Fruit fly (Drosophila melanogaster) whole organism, pupa: ENCODE data around the gene Pdhb.

Experiments
- CG12605 ChIP-seq: fragments of 200-800 bp; sonication (Bioruptor generic); IDR thresholded peaks from 2 replicates; pipeline ENCODE4 v1.3.6; 2022; ENCODE audit warnings: missing biosample characterization, missing genetic modification characterization
- CG14655 ChIP-seq: fragments of 200-800 bp; sonication (Bioruptor generic); optimal IDR thresholded peaks from 3 replicates; lab custom pipeline; 2017; ENCODE audit warnings: mild to moderate bottlenecking, missing biosample characterization, missing genetic modification reagents, missing genetic modification characterization
- CG17806 ChIP-seq: fragments of 200-800 bp; sonication (Bioruptor generic); optimal IDR thresholded peaks from 2 replicates; lab custom pipeline; 2018; ENCODE audit warnings: missing biosample characterization, mild to moderate bottlenecking, missing genetic modification characterization, moderate library complexity
- EcR ChIP-seq: fragments of 200-800 bp; sonication (Bioruptor generic); optimal IDR thresholded peaks from 3 replicates; lab custom pipeline; 2019; ENCODE audit warnings: missing biosample characterization, missing genetic modification characterization, mild to moderate bottlenecking, moderate library complexity, missing genetic modification reagents
- Ets98B ChIP-seq: fragments of 200-800 bp; sonication (Bioruptor generic); IDR thresholded peaks from 2 replicates; pipeline ENCODE4 v1.3.6; 2022; ENCODE audit warnings: missing biosample characterization, missing genetic modification characterization
- Pif1B ChIP-seq: fragments of 200-800 bp; sonication (Bioruptor generic); optimal IDR thresholded peaks from 3 replicates; lab custom pipeline; 2016; ENCODE audit warnings: missing biosample characterization, missing genetic modification characterization
- Snoo ChIP-seq: fragments of 200-800 bp; sonication (Bioruptor generic); optimal IDR thresholded peaks from 3 replicates; lab custom pipeline; 2017; ENCODE audit warnings: missing biosample characterization, mild to moderate bottlenecking, missing genetic modification characterization, inconsistent platforms
- fd96Ca ChIP-seq: fragments of 200-800 bp; sonication (Bioruptor generic); IDR thresholded peaks from 3 replicates; pipeline ENCODE4 v1.3.6; 2022; ENCODE audit warnings: missing biosample characterization, missing genetic modification characterization

dm6 chr3R:29111795-29112194 lies 1.1 kb upstream of the Pdhb start:
- TF ChIP-seq Snoo (tag; lab: Kevin White, UChicago) (no peak), Ets98B (GFP tag; lab: Robert Waterston, UW) (no peak), EcR (no peak), Pif1B (GFP tag; lab: Kevin White, UChicago) (no peak), CG12605 (GFP tag; lab: Robert Waterston, UW) (no peak), CG17806 (tag; lab: Kevin White, UChicago) (no peak), fd96Ca (GFP tag; lab: Robert Waterston, UW) (no peak), CG14655 (GFP tag; lab: Kevin White, UChicago) (no peak)
